Worm (Caenorhabditis elegans): Measurements from ENCODE around the gene F36H12.9.

ce11 chrIV:5224238-5224637, 32.6 kb upstream of the F36H12.9 start, which contains the start of gene Y59E9AL.8:
- TF ChIP-seq hmg-4 (GFP tag; optimal IDR thresholded peaks at IDR 0.05), result no peak
- TF ChIP-seq ceh-36 (tag; optimal IDR thresholded peaks at IDR 0.05), result no peak
- TF ChIP-seq ama-1 (optimal IDR thresholded peaks at IDR 0.05), result no peak
- TF ChIP-seq tra-4 (tag; optimal IDR thresholded peaks at IDR 0.05), result no peak
